Fruit fly (Drosophila melanogaster): Measurements from ENCODE around the gene dpr19.

Gene dpr19

dm6 chr2L:10428528-10428927 lies 52.6 kb downstream of the dpr19 start, which contains the start of gene CG5188 (continued):
- no peak for TF ChIP-seq Stat92E (GFP tag; optimal IDR thresholded peaks at IDR 0.05)
- TF ChIP-seq MESR4 (GFP tag; optimal IDR thresholded peaks at IDR 0.05), result peak; percentile 43
- TF ChIP-seq nau (GFP tag; optimal IDR thresholded peaks at IDR 0.05), result peak; percentile 10
- peak; percentile 33 for TF ChIP-seq ind (GFP tag; optimal IDR thresholded peaks at IDR 0.05)
- no peak for TF ChIP-seq CG7745 (tag; optimal IDR thresholded peaks at IDR 0.05)
- peak; percentile 35; the same call in 1 of the 4 replicates for TF ChIP-seq Dll (GFP tag; IDR thresholded peaks at IDR 0.05; ENCODE audit: partially characterized antibody)
- TF ChIP-seq ken (GFP tag; IDR thresholded peaks at IDR 0.05), result peak; percentile 27; the same call in 1 of the 3 replicates
- TF ChIP-seq jigr1 (GFP tag; IDR thresholded peaks at IDR 0.05), result no peak
- TF ChIP-seq CG5245 (GFP tag; optimal IDR thresholded peaks at IDR 0.05), result peak; percentile 7
- peak; percentile 55 for TF ChIP-seq trem (tag; optimal IDR thresholded peaks at IDR 0.05)
- TF ChIP-seq CG10462 (GFP tag; optimal IDR thresholded peaks at IDR 0.05), result no peak
- no peak for TF ChIP-seq tna (GFP tag; IDR thresholded peaks at IDR 0.05; ENCODE audit: partially characterized antibody)
- TF ChIP-seq CG17802 (tag; optimal IDR thresholded peaks at IDR 0.05), result no peak
- TF ChIP-seq ranshi (GFP tag; IDR thresholded peaks at IDR 0.05), result peak; percentile 59; the same call in 1 of the 2 replicates
- peak; percentile 16 for TF ChIP-seq CG18619 (GFP tag; optimal IDR thresholded peaks at IDR 0.05)
- TF ChIP-seq MTF-1 (GFP tag; optimal IDR thresholded peaks at IDR 0.05; ENCODE audit: borderline replicate concordance), result no peak
- TF ChIP-seq zen2 (GFP tag; IDR thresholded peaks at IDR 0.05; ENCODE audit: partially characterized antibody), result peak; percentile 11; the same call in 2 of the 3 replicates
- TF ChIP-seq CG11247 (GFP tag; IDR thresholded peaks at IDR 0.05), result no peak
- TF ChIP-seq dmrt99B (tag; optimal IDR thresholded peaks at IDR 0.05), result no peak
- no peak for TF ChIP-seq p53 (GFP tag; optimal IDR thresholded peaks at IDR 0.05)
- no peak for TF ChIP-seq ham (GFP tag; IDR thresholded peaks at IDR 0.05)
- no peak for TF ChIP-seq HLH4C (GFP tag; IDR thresholded peaks at IDR 0.05; ENCODE audit: partially characterized antibody)
- no peak for TF ChIP-seq CG6765 (GFP tag; optimal IDR thresholded peaks at IDR 0.05)
- no peak for TF ChIP-seq maf-S (GFP tag; optimal IDR thresholded peaks at IDR 0.05)
- no peak for TF ChIP-seq CG7963 (GFP tag; IDR thresholded peaks at IDR 0.05; ENCODE audit: partially characterized antibody)
- no peak for TF ChIP-seq fd64A (GFP tag; optimal IDR thresholded peaks at IDR 0.05)
- TF ChIP-seq mam (GFP tag; optimal IDR thresholded peaks at IDR 0.05), result peak; percentile 44
- TF ChIP-seq CG10654 (GFP tag; optimal IDR thresholded peaks at IDR 0.05), result peak; percentile 26
- peak; percentile 55 for TF ChIP-seq phol (tag; optimal IDR thresholded peaks at IDR 0.05)
- no peak for TF ChIP-seq hkb (optimal IDR thresholded peaks at IDR 0.05)
- peak; percentile 61; the same call in 1 of the 2 replicates for TF ChIP-seq hkb (GFP tag; IDR thresholded peaks at IDR 0.05)
